In genomic region chrV:6683740-6684139, ce11 we compare ENCODE assay signal across 2 worm cellular contexts.
A peak's percentile ranks its signal among the peaks of the same experiment; 100 is the strongest.
TF ChIP-seq lines count a peak whose summit lies in the region.

No protein-coding gene starts in this region.

TF ChIP-seq in whole organism, L3 larva, 47 proteins besides CTCF, POLR2A, EP300 and RAD21:
- no peak for TF ChIP-seq ztf-11 (tag; optimal IDR thresholded peaks at IDR 0.05; lab: Kevin White, UChicago)
- peak; percentile 36 for TF ChIP-seq lin-39 (tag; optimal IDR thresholded peaks at IDR 0.05; lab: Kevin White, UChicago)
- TF ChIP-seq ceh-16 (tag; optimal IDR thresholded peaks at IDR 0.05; lab: Kevin White, UChicago) = no peak

TF ChIP-seq in whole organism, mixed stage, embryonic, 35 proteins besides CTCF, POLR2A, EP300 and RAD21:
- TF ChIP-seq nhr-76 (tag; optimal IDR thresholded peaks at IDR 0.05; lab: Kevin White, UChicago) = no peak
- no peak for TF ChIP-seq unc-39 (tag; optimal IDR thresholded peaks at IDR 0.05; lab: Kevin White, UChicago)
- TF ChIP-seq ces-1 (GFP tag; optimal IDR thresholded peaks at IDR 0.05; lab: Kevin White, UChicago) = peak; percentile 10
- no peak for TF ChIP-seq blmp-1 (tag; optimal IDR thresholded peaks at IDR 0.05; lab: Kevin White, UChicago)
- no peak for TF ChIP-seq ceh-43 (GFP tag; optimal IDR thresholded peaks at IDR 0.05; lab: Kevin White, UChicago)
- no peak for TF ChIP-seq lin-13 (tag; optimal IDR thresholded peaks at IDR 0.05; lab: Kevin White, UChicago)
- TF ChIP-seq ham-2 (GFP tag; optimal IDR thresholded peaks at IDR 0.05; lab: Kevin White, UChicago) = no peak
- no peak for TF ChIP-seq tbx-8 (GFP tag; optimal IDR thresholded peaks at IDR 0.05; lab: Kevin White, UChicago)
